Worm (Caenorhabditis elegans): ENCODE results near the gene repo-1.
A peak's percentile ranks its signal among the peaks of the same experiment; 100 is the strongest.

repo-1 gene

DNA sequence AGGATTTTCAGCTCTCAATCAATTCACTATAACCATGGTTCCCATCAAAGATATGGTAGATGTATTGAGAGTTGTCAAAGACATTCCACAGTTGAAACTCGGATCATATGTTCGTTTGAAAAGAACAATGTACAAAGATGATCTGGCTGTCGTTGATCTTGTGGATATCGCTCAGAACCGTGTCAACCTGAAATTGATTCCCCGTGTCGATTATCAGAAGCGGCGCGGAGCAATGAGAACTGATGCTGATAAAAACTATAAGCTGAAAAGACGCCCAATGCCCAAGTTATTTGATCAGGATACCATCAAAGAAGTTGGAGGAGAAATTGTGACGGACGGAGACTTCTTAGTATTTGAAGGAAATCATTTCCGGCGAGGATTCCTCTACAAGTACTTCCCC, 31.8 kb upstream of the repo-1 start:
- TF ChIP-seq lin-39 (tag; optimal IDR thresholded peaks at IDR 0.05) (no peak), nhr-25 (tag; optimal IDR thresholded peaks at IDR 0.05) (no peak), lin-13 (GFP tag; optimal IDR thresholded peaks at IDR 0.05) (no peak), ZK546.5 (tag; optimal IDR thresholded peaks at IDR 0.05) (no peak), ceh-16 (tag; optimal IDR thresholded peaks at IDR 0.05) (no peak), nhr-6 (tag; optimal IDR thresholded peaks at IDR 0.05) (no peak), nhr-11 (tag; optimal IDR thresholded peaks at IDR 0.05) (no peak), blmp-1 (tag; optimal IDR thresholded peaks at IDR 0.05; ENCODE audit: insufficient read depth) (no peak), fos-1 (tag; optimal IDR thresholded peaks at IDR 0.05) (no peak), nhr-23 (tag; optimal IDR thresholded peaks at IDR 0.05) (no peak), unc-55 (GFP tag; optimal IDR thresholded peaks at IDR 0.05) (no peak), sem-4 (tag; optimal IDR thresholded peaks at IDR 0.05) (no peak), skn-1 (tag; optimal IDR thresholded peaks at IDR 0.05) (no peak), F13H6.1 (tag; optimal IDR thresholded peaks at IDR 0.05) (no peak), ztf-4 (tag; optimal IDR thresholded peaks at IDR 0.05) (no peak)

DNA sequence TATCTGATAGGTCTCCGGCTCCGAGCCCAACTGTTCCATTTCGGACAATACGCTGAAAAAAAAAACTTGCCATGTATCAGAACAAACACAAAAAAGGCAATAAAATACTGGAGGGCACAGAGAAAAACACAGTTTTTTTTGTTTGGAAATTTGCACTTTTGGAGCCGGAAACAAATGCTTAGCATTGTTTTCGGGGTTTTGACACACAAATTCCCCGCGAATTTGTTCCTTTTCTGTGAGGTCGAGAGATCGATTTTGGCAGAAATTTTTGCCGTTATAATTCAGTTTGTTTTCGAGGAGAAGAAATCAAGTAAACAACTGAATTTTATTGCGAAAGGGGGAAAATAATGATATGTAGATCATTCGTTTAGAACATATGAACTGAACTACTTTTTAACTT, 27.7 kb upstream of the repo-1 start, which contains the start of gene K08E4.2:
Gene K08E4.2 (minus strand): TSS at position 54 of the 400 bp plus-strand sequence.
- TF ChIP-seq blmp-1 (tag; optimal IDR thresholded peaks at IDR 0.05; ENCODE audit: insufficient read depth) (no peak), unc-55 (GFP tag; optimal IDR thresholded peaks at IDR 0.05) (no peak), Y55F3AM.14 (GFP tag; optimal IDR thresholded peaks at IDR 0.05) (no peak), nhr-6 (tag; optimal IDR thresholded peaks at IDR 0.05) (no peak), alr-1 (tag; optimal IDR thresholded peaks at IDR 0.05) (no peak), ceh-16 (tag; optimal IDR thresholded peaks at IDR 0.05) (no peak), F13H6.1 (tag; optimal IDR thresholded peaks at IDR 0.05) (no peak), mbf-1 (tag; optimal IDR thresholded peaks at IDR 0.05) (no peak), dmd-4 (tag; optimal IDR thresholded peaks at IDR 0.05) (no peak), sma-3 (GFP tag; optimal IDR thresholded peaks at IDR 0.05) (no peak), nhr-77 (tag; optimal IDR thresholded peaks at IDR 0.05) (no peak), ceh-82 (tag; optimal IDR thresholded peaks at IDR 0.05) (no peak)

DNA sequence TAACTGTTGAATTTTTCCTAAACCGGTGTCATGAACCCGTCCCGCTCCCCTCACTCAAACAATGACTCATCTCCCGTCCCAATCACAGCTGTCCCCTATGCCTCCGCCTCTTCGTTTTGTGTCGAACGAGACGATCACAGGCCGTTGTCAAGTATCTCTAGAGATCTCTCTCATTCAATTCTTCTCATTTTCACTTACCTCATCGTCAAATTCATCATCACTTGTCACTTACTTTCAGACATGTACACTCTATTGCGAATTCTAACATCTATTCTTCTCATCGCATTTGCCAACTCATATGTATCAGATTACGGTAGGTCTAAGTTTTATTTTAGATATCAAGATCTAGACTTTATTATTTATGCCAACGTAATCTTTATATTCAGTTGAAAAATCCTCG, 26.8 kb upstream of the repo-1 start, which contains the start of gene K08E4.3:
Gene K08E4.3 (plus strand): TSS at position 235 of the 400 bp plus-strand sequence.
- TF ChIP-seq nhr-21 (tag; optimal IDR thresholded peaks at IDR 0.05) (no peak), nhr-129 (tag; optimal IDR thresholded peaks at IDR 0.05) (peak; percentile 30)

DNA sequence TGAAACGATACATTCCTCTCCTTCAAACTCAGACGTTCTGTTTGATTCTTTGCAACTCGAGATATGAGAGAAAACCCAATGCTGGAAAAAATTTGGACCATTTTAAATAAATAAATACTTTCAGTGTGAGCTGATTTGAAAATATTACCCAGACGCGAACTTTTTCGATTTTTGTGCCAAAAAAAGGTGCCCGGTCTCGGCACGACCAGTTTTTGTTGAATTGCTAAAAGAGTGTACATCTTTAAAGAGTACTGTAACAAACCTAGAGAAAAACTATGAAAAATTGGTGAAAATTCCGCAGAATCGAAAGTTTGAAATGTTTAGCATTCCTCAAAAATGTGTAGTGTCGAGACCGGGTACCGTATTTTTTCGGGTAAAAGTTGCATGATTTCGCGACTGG, 23.0 kb upstream of the repo-1 start, which contains the start of gene K08E4.8:
Gene K08E4.8 (minus strand): TSS at position 101 of the 400 bp plus-strand sequence.
- TF ChIP-seq blmp-1 (tag; optimal IDR thresholded peaks at IDR 0.05; ENCODE audit: insufficient read depth) (no peak), gmeb-1 (tag; optimal IDR thresholded peaks at IDR 0.05) (no peak), F13H6.1 (tag; optimal IDR thresholded peaks at IDR 0.05) (no peak), Y55F3AM.14 (GFP tag; optimal IDR thresholded peaks at IDR 0.05) (no peak), nhr-25 (tag; optimal IDR thresholded peaks at IDR 0.05) (no peak), ama-1 (optimal IDR thresholded peaks at IDR 0.05) (no peak), nhr-23 (tag; optimal IDR thresholded peaks at IDR 0.05) (no peak)

DNA sequence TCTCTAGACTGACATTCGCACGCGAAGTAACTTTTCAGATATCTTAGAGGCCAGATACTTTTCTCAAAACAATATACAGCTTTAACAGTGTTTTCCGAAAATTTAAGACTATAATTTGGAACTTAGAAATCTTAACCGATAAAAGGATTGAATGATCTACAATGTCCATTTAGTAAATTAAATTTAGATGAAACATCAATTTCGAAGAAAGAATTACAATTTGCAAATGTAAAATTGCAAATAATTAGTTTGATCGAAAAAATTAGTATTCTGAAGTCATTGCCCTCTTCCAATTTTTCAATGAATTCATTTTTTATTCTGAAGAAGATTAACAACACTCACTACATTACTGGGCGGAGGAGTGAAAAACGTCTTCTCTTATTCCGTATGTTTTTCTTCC, 15.7 kb upstream of the repo-1 start, which contains the start of gene bath-37:
Gene bath-37 (plus strand): TSS at position 301 of the 400 bp plus-strand sequence.
- TF ChIP-seq unc-55 (GFP tag; optimal IDR thresholded peaks at IDR 0.05): peak; percentile 23
- no peak for TF ChIP-seq R02D3.7 (tag; optimal IDR thresholded peaks at IDR 0.05)

DNA sequence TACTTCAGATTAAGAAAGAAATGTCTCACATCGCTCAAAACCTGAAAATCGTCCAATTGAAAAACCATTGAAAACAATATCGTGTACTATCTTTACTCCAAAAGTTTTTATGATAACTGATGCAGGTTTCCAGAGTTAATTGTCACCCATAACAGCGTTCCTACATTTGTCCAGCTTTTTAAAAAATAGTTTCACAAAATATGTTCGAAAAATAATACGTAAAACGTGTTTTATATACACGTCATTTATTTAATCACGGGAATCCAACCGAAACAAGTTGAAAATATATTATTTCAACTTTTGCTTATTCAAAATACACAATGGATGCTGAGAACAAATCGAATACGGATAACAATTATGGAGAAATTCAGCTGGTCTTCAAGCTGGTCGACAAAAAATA, 8.8 kb upstream of the repo-1 start, which contains the start of gene K08E4.7:
Gene K08E4.7 (plus strand): TSS at position 301 of the 400 bp plus-strand sequence.
- TF ChIP-seq gmeb-1 (tag; optimal IDR thresholded peaks at IDR 0.05) (no peak), zag-1 (tag; optimal IDR thresholded peaks at IDR 0.05) (no peak), ztf-1 (GFP tag; conservative IDR thresholded peaks at IDR 0.05) (no peak), nhr-129 (tag; optimal IDR thresholded peaks at IDR 0.05) (no peak), unc-62 (GFP tag; optimal IDR thresholded peaks at IDR 0.05) (no peak), sem-4 (tag; optimal IDR thresholded peaks at IDR 0.05) (no peak)
